Fruit fly (Drosophila melanogaster): ENCODE data around the gene CG15152.

DNA sequence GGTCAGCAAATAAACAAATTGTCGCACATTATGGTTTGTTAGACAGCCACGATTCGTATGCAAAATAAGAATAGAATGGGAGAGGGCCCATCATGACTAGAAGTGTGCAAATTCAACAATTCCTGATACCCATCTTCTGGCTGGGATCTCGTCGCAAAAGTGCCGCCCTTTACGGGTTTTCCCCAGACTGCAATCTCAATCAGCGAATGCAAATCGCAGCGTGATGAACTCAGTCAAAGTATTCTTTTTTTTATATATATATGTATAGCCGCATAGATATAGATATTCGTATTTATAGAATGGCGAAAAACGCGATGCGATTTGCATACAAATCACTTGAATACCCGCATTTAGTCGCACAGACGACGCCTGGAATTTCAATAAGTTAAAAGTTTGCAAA is 8.6 kb downstream of the CG15152 start:
- TF ChIP-seq CG8478 (optimal IDR thresholded peaks at IDR 0.05) (no peak), CTCF (optimal IDR thresholded peaks at IDR 0.05) (no peak)
